Fruit fly (Drosophila melanogaster): ENCODE measurements around the gene RabX5.

- TF ChIP-seq Sin3A (optimal IDR thresholded peaks at IDR 0.05), result no peak
- TF ChIP-seq h (optimal IDR thresholded peaks at IDR 0.05), result no peak
Observed at dm6 chr3L:1648690-1649355, 21.1 kb downstream of the RabX5 start, which contains the start of gene CG13920.

Data from Kc167 (cell line).